Fruit fly (Drosophila melanogaster) whole organism, embryonic: ENCODE measurements around the gene Hr38.

ENCODE experiments used
- CG11695 ChIP-seq: fragments of 200-800 bp; sonication (Bioruptor generic); IDR thresholded peaks from 3 replicates; pipeline ENCODE4 v1.3.6; 2022; ENCODE audit warnings: missing biosample characterization, missing genetic modification characterization
- CG11696 ChIP-seq: fragments of 200-800 bp; sonication (Bioruptor generic); IDR thresholded peaks from 2 replicates; pipeline ENCODE4 v1.3.6; 2022; ENCODE audit warnings: missing biosample characterization, missing genetic modification characterization
- CG13894 ChIP-seq: fragments of 200-800 bp; sonication (Bioruptor generic); optimal IDR thresholded peaks from 3 replicates; lab custom pipeline; 2018; ENCODE audit warnings: missing biosample characterization, mild to moderate bottlenecking, missing genetic modification characterization, moderate library complexity
- CG15601 ChIP-seq: fragments of 200-800 bp; sonication (Bioruptor generic); optimal IDR thresholded peaks from 3 replicates; lab custom pipeline; 2019; ENCODE audit warnings: missing biosample characterization, mild to moderate bottlenecking, missing genetic modification characterization, moderate library complexity
- CG16815 ChIP-seq: fragments of 200-800 bp; sonication (Bioruptor generic); optimal IDR thresholded peaks from 3 replicates; lab custom pipeline; 2017; ENCODE audit warnings: missing biosample characterization, mild to moderate bottlenecking, missing genetic modification characterization
- CG16863 ChIP-seq: fragments of 200-800 bp; sonication (Bioruptor generic); optimal IDR thresholded peaks from 3 replicates; lab custom pipeline; 2016; ENCODE audit warnings: missing biosample characterization, missing genetic modification characterization
- CG17568 ChIP-seq: fragments of 200-800 bp; sonication (Bioruptor generic); optimal IDR thresholded peaks from 2 replicates; lab custom pipeline; 2018; ENCODE audit warnings: missing biosample characterization, mild to moderate bottlenecking, missing genetic modification characterization, moderate library complexity
- CG31224 ChIP-seq: fragments of 200-800 bp; sonication (Bioruptor generic); IDR thresholded peaks from 2 replicates; pipeline ENCODE4 v1.3.6; 2022; ENCODE audit warnings: missing biosample characterization, missing genetic modification characterization
- CG4360 ChIP-seq: fragments of 200-800 bp; sonication (Bioruptor generic); IDR thresholded peaks from 2 replicates; pipeline ENCODE4 v1.3.6; 2022; ENCODE audit warnings: missing biosample characterization, missing genetic modification characterization
- CG4404 ChIP-seq: fragments of 200-800 bp; sonication (Bioruptor generic); IDR thresholded peaks from 2 replicates; pipeline ENCODE4 v1.3.6; 2022; ENCODE audit warnings: missing biosample characterization, missing genetic modification characterization
- CG5953 ChIP-seq: fragments of 200-800 bp; sonication (Bioruptor generic); IDR thresholded peaks from 2 replicates; pipeline ENCODE4 v1.3.6; 2022; ENCODE audit warnings: missing biosample characterization, missing genetic modification characterization
- CG6689 ChIP-seq: fragments of 200-800 bp; sonication (Bioruptor generic); IDR thresholded peaks from 2 replicates; pipeline ENCODE4 v1.3.6; 2022; ENCODE audit warnings: missing biosample characterization, missing genetic modification characterization
- CG7928 ChIP-seq: fragments of 200-800 bp; sonication (Bioruptor generic); optimal IDR thresholded peaks from 2 replicates; lab custom pipeline; 2017; ENCODE audit warnings: missing biosample characterization, mild to moderate bottlenecking, missing genetic modification characterization
- CG8478 ChIP-seq: fragments of >200 bp; optimal IDR thresholded peaks from 2 replicates; lab custom pipeline; 2018
- CG8765 ChIP-seq: fragments of 200-800 bp; sonication (Bioruptor generic); IDR thresholded peaks from 2 replicates; pipeline ENCODE4 v1.3.6; 2022; ENCODE audit warnings: missing biosample characterization, missing genetic modification characterization
- CG8924 ChIP-seq: fragments of 200-800 bp; optimal IDR thresholded peaks from 3 replicates; lab custom pipeline; 2019; ENCODE audit warnings: missing biosample characterization, mild to moderate bottlenecking, missing genetic modification characterization, moderate library complexity
- CG9215 ChIP-seq: fragments of 200-800 bp; sonication (Bioruptor generic); IDR thresholded peaks from 2 replicates; pipeline ENCODE4 v1.3.6; 2022; ENCODE audit warnings: missing biosample characterization, missing genetic modification characterization
- CG9727 ChIP-seq: fragments of 200-800 bp; sonication (Bioruptor generic); optimal IDR thresholded peaks from 3 replicates; lab custom pipeline; 2017; ENCODE audit warnings: missing biosample characterization, mild to moderate bottlenecking, missing genetic modification characterization
- Drgx ChIP-seq: fragments of 200-800 bp; sonication (Bioruptor generic); IDR thresholded peaks from 2 replicates; pipeline ENCODE4 v1.3.6; 2022; ENCODE audit warnings: missing biosample characterization, missing genetic modification characterization
- Gug ChIP-seq: fragments of 200-800 bp; sonication (Bioruptor generic); IDR thresholded peaks from 4 replicates; pipeline ENCODE4 v1.3.6; 2022; ENCODE audit warnings: missing biosample characterization, missing genetic modification characterization
- H15 ChIP-seq: fragments of 200-800 bp; sonication (Bioruptor generic); IDR thresholded peaks from 3 replicates; pipeline ENCODE4 v1.3.6; 2022; ENCODE audit warnings: missing biosample characterization, missing genetic modification characterization
- Lpt ChIP-seq: fragments of >200 bp; optimal IDR thresholded peaks from 2 replicates; lab custom pipeline; 2018; ENCODE audit warnings: missing biosample characterization, missing genetic modification characterization
- MTF-1 ChIP-seq: fragments of 200-800 bp; sonication (Bioruptor generic); optimal IDR thresholded peaks from 2 replicates; lab custom pipeline; 2018; ENCODE audit warnings: missing biosample characterization, mild to moderate bottlenecking, missing genetic modification characterization, borderline replicate concordance
- Med ChIP-seq: fragments of 200-800 bp; sonication (Bioruptor generic); peaks from one replicate; lab custom pipeline; 2016; ENCODE audit warnings: missing biosample characterization, missing genetic modification characterization, mild to moderate bottlenecking, inconsistent platforms, moderate library complexity
- Ravus ChIP-seq: fragments of 200-800 bp; sonication (Bioruptor generic); IDR thresholded peaks from 2 replicates; pipeline ENCODE4 v1.3.6; 2022; ENCODE audit warnings: missing biosample characterization, missing genetic modification characterization
- Ssrp ChIP-seq: fragments of 200-800 bp; sonication (Bioruptor generic); optimal IDR thresholded peaks from 2 replicates; lab custom pipeline; 2018; ENCODE audit warnings: missing biosample characterization, mild to moderate bottlenecking, missing genetic modification characterization, moderate library complexity
- YL-1 ChIP-seq: fragments of 200-800 bp; sonication (Bioruptor generic); optimal IDR thresholded peaks from 3 replicates; lab custom pipeline; 2017; ENCODE audit warnings: missing biosample characterization, mild to moderate bottlenecking, missing genetic modification characterization
- ap ChIP-seq: fragments of 200-800 bp; sonication (Bioruptor generic); IDR thresholded peaks from 2 replicates; pipeline ENCODE4 v1.3.6; 2022; ENCODE audit warnings: missing biosample characterization, missing genetic modification characterization
- crp ChIP-seq, 2 experiments: fragments of 200-800 bp; sonication (Bioruptor generic); optimal IDR thresholded peaks; 2 replicates in 1 of 2; 3 replicates in 1 of 2; lab custom pipeline; 2017; ENCODE audit warnings: missing biosample characterization in 2 of 2, missing genetic modification characterization in 2 of 2, mild to moderate bottlenecking in 1 of 2, moderate library complexity in 1 of 2
- cwo ChIP-seq: fragments of 200-800 bp; sonication (Bioruptor generic); optimal IDR thresholded peaks from 3 replicates; lab custom pipeline; 2017; ENCODE audit warnings: missing biosample characterization, missing genetic modification characterization, mild to moderate bottlenecking, moderate library complexity, missing genetic modification reagents
- danr ChIP-seq: fragments of 200-800 bp; sonication (Bioruptor generic); IDR thresholded peaks from 2 replicates; pipeline ENCODE4 v1.3.6; 2022; ENCODE audit warnings: missing biosample characterization, missing genetic modification characterization
- dati ChIP-seq: fragments of 200-800 bp; sonication (Bioruptor generic); IDR thresholded peaks from 2 replicates; pipeline ENCODE4 v1.3.6; 2022; ENCODE audit warnings: missing biosample characterization, missing genetic modification characterization
- disco-r ChIP-seq: fragments of 200-800 bp; sonication (Bioruptor generic); optimal IDR thresholded peaks from 2 replicates; lab custom pipeline; 2016; ENCODE audit warnings: missing biosample characterization, missing genetic modification characterization
- dm ChIP-seq: fragments of 200-800 bp; sonication (Bioruptor generic); optimal IDR thresholded peaks from 3 replicates; lab custom pipeline; 2016; ENCODE audit warnings: missing biosample characterization, missing genetic modification characterization
- emc ChIP-seq: fragments of 200-800 bp; sonication (Bioruptor generic); optimal IDR thresholded peaks from 2 replicates; lab custom pipeline; 2016; ENCODE audit warnings: missing biosample characterization, missing genetic modification characterization
- eve ChIP-seq, 2 experiments: fragments of >200 bp; optimal IDR thresholded peaks; 2 replicates each; lab custom pipeline; 2017; ENCODE audit warnings: missing biosample characterization in 2 of 2, missing genetic modification characterization in 2 of 2
- lmd ChIP-seq: fragments of 200-800 bp; sonication (Bioruptor generic); IDR thresholded peaks from 2 replicates; pipeline ENCODE4 v1.3.6; 2022; ENCODE audit warnings: missing biosample characterization, missing genetic modification characterization
- onecut ChIP-seq: fragments of 200-800 bp; sonication (Bioruptor generic); IDR thresholded peaks from 2 replicates; pipeline ENCODE4 v1.3.6; 2022; ENCODE audit warnings: missing biosample characterization, missing genetic modification characterization
- org-1 ChIP-seq: fragments of 200-800 bp; sonication (Bioruptor generic); optimal IDR thresholded peaks from 2 replicates; lab custom pipeline; 2017; ENCODE audit warnings: missing biosample characterization, missing genetic modification characterization
- pfk ChIP-seq: fragments of 200-800 bp; sonication (Bioruptor generic); optimal IDR thresholded peaks from 2 replicates; lab custom pipeline; 2018; ENCODE audit warnings: missing biosample characterization, mild to moderate bottlenecking, missing genetic modification characterization, moderate library complexity
- ranshi ChIP-seq: fragments of 200-800 bp; sonication (Bioruptor generic); IDR thresholded peaks from 2 replicates; pipeline ENCODE4 v1.3.6; 2022; ENCODE audit warnings: missing biosample characterization, missing genetic modification characterization
- sc ChIP-seq, 3 experiments: fragments of >200 bp in 2 of 3; fragments of 200-800 bp in 1 of 3; sonication (Bioruptor generic) in 1 of 3; optimal IDR thresholded peaks; 2 replicates in 2 of 3; 3 replicates in 1 of 3; lab custom pipeline; 2017; ENCODE audit warnings: mild to moderate bottlenecking in 1 of 3, missing biosample characterization in 1 of 3, missing genetic modification characterization in 1 of 3, missing genetic modification reagents in 1 of 3
- schlank ChIP-seq: fragments of 200-800 bp; sonication (Bioruptor generic); optimal IDR thresholded peaks from 2 replicates; lab custom pipeline; 2018; ENCODE audit warnings: missing biosample characterization, mild to moderate bottlenecking, missing genetic modification characterization
- stc ChIP-seq: fragments of 200-800 bp; sonication (Bioruptor generic); IDR thresholded peaks from 2 replicates; pipeline ENCODE4 v1.3.6; 2022; ENCODE audit warnings: missing biosample characterization, missing genetic modification characterization
- stwl ChIP-seq: fragments of 200-800 bp; sonication (Bioruptor generic); optimal IDR thresholded peaks from 3 replicates; lab custom pipeline; 2018; ENCODE audit warnings: missing biosample characterization, mild to moderate bottlenecking, missing genetic modification characterization, moderate library complexity
- tgo ChIP-seq: fragments of 200-800 bp; sonication (Bioruptor generic); IDR thresholded peaks from 3 replicates; pipeline ENCODE4 v1.3.6; 2022; ENCODE audit warnings: missing biosample characterization, missing genetic modification characterization
- tup ChIP-seq: fragments of 200-800 bp; sonication (Bioruptor generic); optimal IDR thresholded peaks from 2 replicates; lab custom pipeline; 2016; ENCODE audit warnings: missing biosample characterization, mild to moderate bottlenecking, missing genetic modification characterization, moderate library complexity
- unc-4 ChIP-seq: fragments of 200-800 bp; sonication (Bioruptor generic); IDR thresholded peaks from 2 replicates; pipeline ENCODE4 v1.3.6; 2022; ENCODE audit warnings: missing biosample characterization, missing genetic modification characterization; ENCODE audit not compliant: partially characterized antibody
- zen ChIP-seq: fragments of 200-800 bp; sonication (Bioruptor generic); optimal IDR thresholded peaks from 3 replicates; lab custom pipeline; 2018; ENCODE audit warnings: missing biosample characterization, mild to moderate bottlenecking, missing genetic modification characterization, moderate library complexity
- zf30C ChIP-seq: fragments of 200-800 bp; sonication (Bioruptor generic); optimal IDR thresholded peaks from 3 replicates; lab custom pipeline; 2018; ENCODE audit warnings: missing biosample characterization, mild to moderate bottlenecking, missing genetic modification characterization
- zfh1 ChIP-seq: fragments of 200-800 bp; sonication (Bioruptor generic); IDR thresholded peaks from 3 replicates; pipeline ENCODE4 v1.3.6; 2022; ENCODE audit warnings: missing biosample characterization, missing genetic modification characterization

The Hr38 gene

dm6 chr2L:20758188-20758846 is 43.9 kb upstream of the Hr38 start (continued):
- 0 out of 3 replicates have a peak, but pooled peaks have one; percentile 9 for TF ChIP-seq zfh1 (GFP tag; lab: Robert Waterston, UW)
- TF ChIP-seq CG16863 (GFP tag; lab: Kevin White, UChicago), result no peak
- TF ChIP-seq CG9727 (GFP tag; lab: Kevin White, UChicago), result no peak
- TF ChIP-seq unc-4 (GFP tag; lab: Robert Waterston, UW), result no peak
- no peak for TF ChIP-seq CG5953
- peak; percentile 69 for TF ChIP-seq Drgx (GFP tag; lab: Robert Waterston, UW)
- no peak for TF ChIP-seq tup
- TF ChIP-seq eve (GFP tag; optimal IDR thresholded peaks at IDR 0.05; lab: Kevin White, UChicago), result no peak
- no peak for TF ChIP-seq H15 (GFP tag; lab: Robert Waterston, UW)
- TF ChIP-seq CG8924 (tag; lab: Kevin White, UChicago), result peak; percentile 62
- no peak for TF ChIP-seq emc (GFP tag; lab: Kevin White, UChicago)
- peak; percentile 86 for TF ChIP-seq Med
- TF ChIP-seq lmd (GFP tag; lab: Robert Waterston, UW), result 0 out of 2 replicates have a peak, but pooled peaks have one; percentile 10
- TF ChIP-seq ranshi (GFP tag; lab: Robert Waterston, UW), result no peak
- TF ChIP-seq CG9215 (GFP tag; lab: Robert Waterston, UW), result no peak
- no peak for TF ChIP-seq Gug (GFP tag; lab: Robert Waterston, UW)
- no peak for TF ChIP-seq disco-r (GFP tag; lab: Kevin White, UChicago)
- TF ChIP-seq CG13894 (tag; lab: Kevin White, UChicago), result no peak
- no peak for TF ChIP-seq danr (GFP tag; lab: Robert Waterston, UW)
- TF ChIP-seq CG7928 (GFP tag; lab: Kevin White, UChicago), result no peak
- TF ChIP-seq MTF-1 (GFP tag; lab: Kevin White, UChicago), result no peak
- TF ChIP-seq dm (GFP tag; lab: Kevin White, UChicago), result no peak
- TF ChIP-seq cwo (GFP tag; lab: Kevin White, UChicago), result no peak
- no peak for TF ChIP-seq zen (tag; lab: Kevin White, UChicago)
- peak; percentile 90 for TF ChIP-seq zf30C
- no peak for TF ChIP-seq ap (GFP tag; lab: Robert Waterston, UW)
- TF ChIP-seq YL-1 (GFP tag; lab: Kevin White, UChicago), result no peak
- TF ChIP-seq CG4360, result peak; percentile 76
- no peak for TF ChIP-seq Ssrp
- peak; percentile 0 for TF ChIP-seq CG15601
- TF ChIP-seq CG11696, result no peak
- peak; percentile 38 for TF ChIP-seq org-1 (GFP tag; lab: Kevin White, UChicago)
- 0 out of 2 replicates have a peak, but pooled peaks have one; percentile 27 for TF ChIP-seq CG6689 (GFP tag; lab: Robert Waterston, UW)
- TF ChIP-seq pfk, result peak; percentile 28
- TF ChIP-seq CG16815 (GFP tag; lab: Kevin White, UChicago), result no peak
- TF ChIP-seq onecut (GFP tag; lab: Robert Waterston, UW), result no peak
- no peak for TF ChIP-seq CG8765 (GFP tag; lab: Robert Waterston, UW)
- TF ChIP-seq stwl (tag; lab: Kevin White, UChicago), result no peak
- TF ChIP-seq tgo (GFP tag; lab: Robert Waterston, UW), result no peak
- no peak for TF ChIP-seq CG17568 (GFP tag; lab: Kevin White, UChicago)
- no peak for TF ChIP-seq Lpt
- no peak for TF ChIP-seq crp (GFP tag; optimal IDR thresholded peaks at IDR 0.05; lab: Kevin White, UChicago)
- TF ChIP-seq CG8478 (lab: Kevin White, UChicago), result no peak
- no peak for TF ChIP-seq Ravus (GFP tag; lab: Robert Waterston, UW)
- TF ChIP-seq sc (optimal IDR thresholded peaks at IDR 0.05; lab: Kevin White, UChicago), result no peak
- TF ChIP-seq sc (GFP tag; optimal IDR thresholded peaks at IDR 0.05; lab: Kevin White, UChicago), result no peak
- TF ChIP-seq CG11695 (GFP tag; lab: Robert Waterston, UW), result no peak
- 0 out of 2 replicates have a peak, but pooled peaks have one; percentile 2 for TF ChIP-seq dati (GFP tag; lab: Robert Waterston, UW)
- TF ChIP-seq CG31224 (GFP tag; lab: Robert Waterston, UW), result no peak
- TF ChIP-seq schlank (tag; lab: Kevin White, UChicago), result no peak
- TF ChIP-seq CG4404 (GFP tag; lab: Robert Waterston, UW), result no peak
- TF ChIP-seq stc (GFP tag; lab: Robert Waterston, UW), result no peak
